Worm (Caenorhabditis elegans): ENCODE results near the gene F59B2.8.
A peak's percentile ranks its signal among the peaks of the same experiment; 100 is the strongest.

- TF ChIP-seq lin-15B (tag; optimal IDR thresholded peaks at IDR 0.05) (no peak), lim-7 (GFP tag; IDR thresholded peaks at IDR 0.05) (peak; percentile 67; the same call in 1 of the 2 replicates), mes-2 (tag; optimal IDR thresholded peaks at IDR 0.05; ENCODE audit: poor library complexity, severe bottlenecking) (peak; percentile 72), lin-38 (GFP tag; IDR thresholded peaks at IDR 0.05) (peak; percentile 81), hif-1 (tag; optimal IDR thresholded peaks at IDR 0.05) (peak; percentile 66 to 86), lin-13 (GFP tag; optimal IDR thresholded peaks at IDR 0.05) (peak; percentile 83), unc-62 (GFP tag; optimal IDR thresholded peaks at IDR 0.05 in 1 of 2) (peak in 1 of 2 experiments; percentile 84), unc-62 (tag; optimal IDR thresholded peaks at IDR 0.05) (peak; percentile 12)
Observed at ce11 chrIII:9053740-9054252, 43.8 kb upstream of the F59B2.8 start, which contains the start of gene R107.5.
